Fruit fly (Drosophila melanogaster) whole organism, adult: ENCODE measurements around the gene CG10877.

Source experiments
- CG7045 ChIP-seq: fragments of 200-800 bp; sonication (Bioruptor generic); optimal IDR thresholded peaks from 2 replicates; lab custom pipeline; 2017; ENCODE audit warnings: missing biosample characterization, mild to moderate bottlenecking, missing genetic modification characterization
- CG7101 ChIP-seq: fragments of 200-800 bp; sonication (Bioruptor generic); optimal IDR thresholded peaks from 2 replicates; lab custom pipeline; 2018; ENCODE audit warnings: missing biosample characterization, mild to moderate bottlenecking, missing genetic modification characterization, moderate library complexity
- Clk ChIP-seq: fragments of 200-800 bp; sonication (Bioruptor generic); optimal IDR thresholded peaks from 2 replicates; lab custom pipeline; 2017; ENCODE audit warnings: missing biosample characterization, missing genetic modification characterization
- Crg-1 ChIP-seq: fragments of 200-800 bp; sonication (Bioruptor generic); optimal IDR thresholded peaks from 2 replicates; lab custom pipeline; 2016; ENCODE audit warnings: missing biosample characterization, missing genetic modification characterization
- Hr96 ChIP-seq: fragments of 200-800 bp; sonication (Bioruptor generic); optimal IDR thresholded peaks from 2 replicates; lab custom pipeline; 2016; ENCODE audit warnings: missing biosample characterization, missing genetic modification characterization
- Mnt ChIP-seq: fragments of 200-800 bp; sonication (Bioruptor generic); optimal IDR thresholded peaks from 2 replicates; lab custom pipeline; 2016; ENCODE audit warnings: missing biosample characterization, mild to moderate bottlenecking, missing genetic modification characterization
- bab1 ChIP-seq: fragments of 200-800 bp; sonication (Bioruptor generic); optimal IDR thresholded peaks from 3 replicates; lab custom pipeline; 2019; ENCODE audit warnings: missing biosample characterization, mild to moderate bottlenecking, missing genetic modification characterization, moderate library complexity
- cic ChIP-seq: fragments of 200-800 bp; sonication (Bioruptor generic); optimal IDR thresholded peaks from 2 replicates; lab custom pipeline; 2017; ENCODE audit warnings: missing biosample characterization, mild to moderate bottlenecking, missing genetic modification characterization, moderate library complexity
- cnc ChIP-seq, 2 experiments: fragments of >200 bp; optimal IDR thresholded peaks; 2 replicates each; lab custom pipeline; 2017
- kay ChIP-seq: fragments of 200-800 bp; sonication (Bioruptor generic); peaks from one replicate; lab custom pipeline; 2016; ENCODE audit warnings: missing biosample characterization, missing genetic modification characterization, borderline replicate concordance
- pad ChIP-seq: fragments of 200-800 bp; sonication (Bioruptor generic); optimal IDR thresholded peaks from 3 replicates; lab custom pipeline; 2017; ENCODE audit warnings: missing biosample characterization, missing genetic modification characterization, mild to moderate bottlenecking, moderate library complexity, missing genetic modification reagents
- tj ChIP-seq: fragments of 200-800 bp; sonication (Bioruptor generic); optimal IDR thresholded peaks from 3 replicates; lab custom pipeline; 2017; ENCODE audit warnings: missing biosample characterization, mild to moderate bottlenecking, missing genetic modification characterization, moderate library complexity
- toe ChIP-seq: fragments of 200-800 bp; sonication (Bioruptor generic); optimal IDR thresholded peaks from 2 replicates; lab custom pipeline; 2016; ENCODE audit warnings: missing biosample characterization, missing genetic modification characterization

DNA sequence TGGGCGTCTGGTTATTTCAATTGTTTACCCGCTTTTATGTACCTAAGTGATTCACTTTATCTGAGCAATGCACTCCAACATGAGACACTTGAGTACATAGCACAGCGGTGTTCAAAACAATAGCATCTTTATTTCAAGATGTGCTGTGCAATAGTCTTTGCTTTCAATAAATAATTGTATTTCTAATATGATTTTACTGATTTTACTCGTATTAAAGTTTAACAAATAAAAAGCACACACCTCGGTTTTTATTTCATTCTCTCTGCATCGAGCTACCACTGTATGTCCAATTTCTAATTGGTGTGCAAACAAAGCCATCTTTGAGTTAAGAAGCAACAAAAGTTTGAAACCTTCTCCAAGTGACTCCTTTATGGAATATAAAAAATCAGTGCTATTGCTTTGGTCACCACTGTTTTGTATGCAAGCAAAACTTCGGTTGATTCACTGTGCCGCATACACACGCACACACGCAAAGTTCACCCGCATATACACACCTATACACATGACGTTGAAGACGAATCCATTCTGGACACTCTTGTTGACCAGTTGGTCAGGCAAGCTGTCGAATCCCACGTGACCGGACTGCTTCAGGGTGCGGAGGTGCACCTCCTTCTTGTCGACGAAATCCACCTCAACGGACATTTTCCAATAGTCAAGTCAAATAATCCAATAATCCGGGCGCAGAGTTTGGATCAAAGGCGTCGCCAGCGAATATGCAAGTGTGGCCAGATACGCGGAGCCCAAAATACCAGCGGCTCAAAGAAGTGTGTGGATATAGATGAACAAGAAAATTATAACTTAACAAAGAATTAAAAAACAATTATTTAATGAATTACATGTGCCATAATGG is 24.0 kb upstream of the CG10877 start, which contains the start of gene Septin2:
- TF ChIP-seq CG7101 (peak; percentile 77), Hr96 (GFP tag; lab: Kevin White, UChicago) (no peak), bab1 (GFP tag; lab: Kevin White, UChicago) (peak; percentile 78), cnc (optimal IDR thresholded peaks at IDR 0.05; lab: Kevin White, UChicago) (no peak), toe (GFP tag; lab: Kevin White, UChicago) (no peak), Clk (GFP tag; lab: Kevin White, UChicago) (peak; percentile 75), CG7045 (GFP tag; lab: Kevin White, UChicago) (peak; percentile 74), Crg-1 (GFP tag; lab: Kevin White, UChicago) (peak; percentile 8), Mnt (peak; percentile 45), pad (GFP tag; lab: Kevin White, UChicago) (peak; percentile 55), cic (peak; percentile 33), kay (GFP tag; lab: Kevin White, UChicago) (no peak), tj (peak; percentile 57)
